Fruit fly (Drosophila melanogaster) whole organism, prepupa: ENCODE results near the gene mgl.
A peak's percentile ranks its signal among the peaks of the same experiment; 100 is the strongest.

Experiments used
- Blimp-1 ChIP-seq: fragments of 200-800 bp; sonication (Bioruptor generic); optimal IDR thresholded peaks from 3 replicates; lab custom pipeline; 2017; ENCODE audit warnings: missing biosample characterization, missing genetic modification characterization, mild to moderate bottlenecking, moderate library complexity, missing genetic modification reagents
- CG10631 ChIP-seq: fragments of 200-800 bp; sonication (Bioruptor generic); optimal IDR thresholded peaks from 2 replicates; lab custom pipeline; 2016; ENCODE audit warnings: missing biosample characterization, missing genetic modification characterization
- CG10669 ChIP-seq: fragments of 200-800 bp; sonication (Bioruptor generic); optimal IDR thresholded peaks from 3 replicates; lab custom pipeline; 2018; ENCODE audit warnings: missing biosample characterization, mild to moderate bottlenecking, missing genetic modification characterization, moderate library complexity
- CG11762 ChIP-seq: fragments of 200-800 bp; sonication (Bioruptor generic); optimal IDR thresholded peaks from 3 replicates; lab custom pipeline; 2016; ENCODE audit warnings: missing biosample characterization, missing genetic modification characterization; ENCODE audit not compliant: insufficient read depth
- CG11902 ChIP-seq: fragments of 200-800 bp; sonication (Bioruptor generic); optimal IDR thresholded peaks from 3 replicates; lab custom pipeline; 2016; ENCODE audit warnings: missing biosample characterization, missing genetic modification characterization
- CG15336 ChIP-seq: fragments of 200-800 bp; sonication (Bioruptor generic); IDR thresholded peaks from 2 replicates; pipeline ENCODE4 v1.3.6; 2022; ENCODE audit warnings: missing biosample characterization, missing genetic modification characterization
- CG1621 ChIP-seq: fragments of 200-800 bp; sonication (Bioruptor generic); optimal IDR thresholded peaks from 3 replicates; lab custom pipeline; 2018; ENCODE audit warnings: missing biosample characterization, mild to moderate bottlenecking, missing genetic modification characterization
- CG16779 ChIP-seq: fragments of 200-800 bp; sonication (Bioruptor generic); optimal IDR thresholded peaks from 3 replicates; lab custom pipeline; 2017; ENCODE audit warnings: missing biosample characterization, mild to moderate bottlenecking, missing genetic modification characterization
- CG3032 ChIP-seq: fragments of 200-800 bp; optimal IDR thresholded peaks from 2 replicates; lab custom pipeline; 2019; ENCODE audit warnings: missing biosample characterization, mild to moderate bottlenecking, missing genetic modification characterization, moderate library complexity
- CG31627 ChIP-seq: fragments of 200-800 bp; sonication (Bioruptor generic); optimal IDR thresholded peaks from 3 replicates; lab custom pipeline; 2016; ENCODE audit warnings: missing biosample characterization, missing genetic modification characterization
- CG32006 ChIP-seq: fragments of 200-800 bp; sonication (Bioruptor generic); optimal IDR thresholded peaks from 3 replicates; lab custom pipeline; 2017; ENCODE audit warnings: missing biosample characterization, mild to moderate bottlenecking, missing genetic modification characterization
- CG34406 ChIP-seq: fragments of 200-800 bp; sonication (Bioruptor generic); optimal IDR thresholded peaks from 3 replicates; lab custom pipeline; 2016; ENCODE audit warnings: missing biosample characterization, missing genetic modification characterization
- CG3919 ChIP-seq: fragments of 200-800 bp; sonication (Bioruptor generic); optimal IDR thresholded peaks from 3 replicates; lab custom pipeline; 2016; ENCODE audit warnings: missing biosample characterization, missing genetic modification characterization
- CG4318 ChIP-seq: fragments of 200-800 bp; sonication (Bioruptor generic); optimal IDR thresholded peaks from 3 replicates; lab custom pipeline; 2017; ENCODE audit warnings: missing biosample characterization, mild to moderate bottlenecking, missing genetic modification characterization
- CG6163 ChIP-seq: fragments of 200-800 bp; sonication (Bioruptor generic); IDR thresholded peaks from 3 replicates; pipeline ENCODE4 v1.3.6; 2022; ENCODE audit warnings: missing biosample characterization, missing genetic modification characterization
- CG6276 ChIP-seq: fragments of 200-800 bp; sonication (Bioruptor generic); optimal IDR thresholded peaks from 2 replicates; lab custom pipeline; 2017; ENCODE audit warnings: missing biosample characterization, mild to moderate bottlenecking, missing genetic modification characterization
- CG6792 ChIP-seq: fragments of 200-800 bp; sonication (Bioruptor generic); optimal IDR thresholded peaks from 3 replicates; lab custom pipeline; 2016; ENCODE audit warnings: missing biosample characterization, missing genetic modification characterization
- CG6808 ChIP-seq: fragments of 200-800 bp; sonication (Bioruptor generic); optimal IDR thresholded peaks from 3 replicates; lab custom pipeline; 2017; ENCODE audit warnings: missing biosample characterization, missing genetic modification characterization, mild to moderate bottlenecking, moderate library complexity, missing genetic modification reagents
- CG6854 ChIP-seq: fragments of 200-800 bp; sonication (Bioruptor generic); optimal IDR thresholded peaks from 2 replicates; lab custom pipeline; 2017; ENCODE audit warnings: missing biosample characterization, mild to moderate bottlenecking, missing genetic modification characterization
- CG7368 ChIP-seq: fragments of 200-800 bp; sonication (Bioruptor generic); optimal IDR thresholded peaks from 3 replicates; lab custom pipeline; 2016; ENCODE audit warnings: missing biosample characterization, missing genetic modification characterization
- CG8119 ChIP-seq: fragments of 200-800 bp; sonication (Bioruptor generic); IDR thresholded peaks from 3 replicates; pipeline ENCODE4 v1.3.6; 2022; ENCODE audit warnings: missing biosample characterization, missing genetic modification characterization
- CG8319 ChIP-seq: fragments of 200-800 bp; sonication (Bioruptor generic); optimal IDR thresholded peaks from 3 replicates; lab custom pipeline; 2016; ENCODE audit warnings: missing biosample characterization, missing genetic modification characterization
- CG8632 ChIP-seq: fragments of 200-800 bp; sonication (Bioruptor generic); optimal IDR thresholded peaks from 3 replicates; lab custom pipeline; 2016; ENCODE audit warnings: missing biosample characterization, missing genetic modification characterization
- CG9139 ChIP-seq: fragments of 200-800 bp; sonication (Bioruptor generic); optimal IDR thresholded peaks from 3 replicates; lab custom pipeline; 2017; ENCODE audit warnings: missing biosample characterization, mild to moderate bottlenecking, missing genetic modification characterization
- Eip78C ChIP-seq: fragments of 200-800 bp; sonication (Bioruptor generic); peaks from one replicate; lab custom pipeline; 2016; ENCODE audit warnings: missing biosample characterization, missing genetic modification characterization
- Eip93F ChIP-seq: fragments of 200-800 bp; sonication (Bioruptor generic); optimal IDR thresholded peaks from 2 replicates; lab custom pipeline; 2016; ENCODE audit warnings: missing biosample characterization, mild to moderate bottlenecking, missing genetic modification characterization
- Ets21C ChIP-seq: fragments of 200-800 bp; sonication (Bioruptor generic); optimal IDR thresholded peaks from 3 replicates; lab custom pipeline; 2016; ENCODE audit warnings: missing biosample characterization, missing genetic modification characterization
- Gug ChIP-seq: fragments of 200-800 bp; sonication (Bioruptor generic); IDR thresholded peaks from 2 replicates; pipeline ENCODE4 v1.3.6; 2022; ENCODE audit warnings: missing biosample characterization, missing genetic modification characterization
- Hr4 ChIP-seq: fragments of 200-800 bp; sonication (Bioruptor generic); optimal IDR thresholded peaks from 3 replicates; lab custom pipeline; 2016; ENCODE audit warnings: missing biosample characterization, missing genetic modification characterization
- Lpt ChIP-seq: fragments of 200-800 bp; sonication (Bioruptor generic); optimal IDR thresholded peaks from 3 replicates; lab custom pipeline; 2016; ENCODE audit warnings: missing biosample characterization, missing genetic modification characterization
- Met ChIP-seq: fragments of 200-800 bp; sonication (Bioruptor generic); optimal IDR thresholded peaks from 3 replicates; lab custom pipeline; 2016; ENCODE audit warnings: missing biosample characterization, missing genetic modification characterization
- Smox ChIP-seq: fragments of 200-800 bp; sonication (Bioruptor generic); optimal IDR thresholded peaks from 3 replicates; lab custom pipeline; 2016; ENCODE audit warnings: missing biosample characterization, missing genetic modification characterization
- Sox102F ChIP-seq: fragments of 200-800 bp; sonication (Bioruptor generic); optimal IDR thresholded peaks from 2 replicates; lab custom pipeline; 2016; ENCODE audit warnings: missing biosample characterization, mild to moderate bottlenecking, missing genetic modification characterization
- Sox14 ChIP-seq: fragments of 200-800 bp; sonication (Bioruptor generic); optimal IDR thresholded peaks from 3 replicates; lab custom pipeline; 2016; ENCODE audit warnings: missing biosample characterization, missing genetic modification characterization
- Sox15 ChIP-seq: fragments of 200-800 bp; sonication (Bioruptor generic); optimal IDR thresholded peaks from 3 replicates; lab custom pipeline; 2016; ENCODE audit warnings: missing biosample characterization, missing genetic modification characterization
- achi ChIP-seq: fragments of 200-800 bp; sonication (Bioruptor generic); optimal IDR thresholded peaks from 3 replicates; lab custom pipeline; 2016; ENCODE audit warnings: missing biosample characterization, missing genetic modification characterization
- acj6 ChIP-seq: fragments of 200-800 bp; sonication (Bioruptor generic); optimal IDR thresholded peaks from 3 replicates; lab custom pipeline; 2016; ENCODE audit warnings: missing biosample characterization, missing genetic modification characterization
- dac ChIP-seq: fragments of 200-800 bp; sonication (Bioruptor generic); optimal IDR thresholded peaks from 2 replicates; lab custom pipeline; 2017; ENCODE audit warnings: missing biosample characterization, mild to moderate bottlenecking, missing genetic modification characterization
- dsx ChIP-seq: fragments of 200-800 bp; optimal IDR thresholded peaks from 3 replicates; lab custom pipeline; 2019; ENCODE audit warnings: missing biosample characterization, mild to moderate bottlenecking, missing genetic modification characterization, moderate library complexity; ENCODE audit not compliant: poor library complexity, severe bottlenecking
- eg ChIP-seq: fragments of 200-800 bp; sonication (Bioruptor generic); IDR thresholded peaks from 3 replicates; pipeline ENCODE4 v1.3.6; 2022; ENCODE audit warnings: missing biosample characterization, missing genetic modification characterization
- esn ChIP-seq: fragments of 200-800 bp; sonication (Bioruptor generic); optimal IDR thresholded peaks from 2 replicates; lab custom pipeline; 2016; ENCODE audit warnings: missing biosample characterization, mild to moderate bottlenecking, missing genetic modification characterization, moderate library complexity
- fd59A ChIP-seq: fragments of 200-800 bp; sonication (Bioruptor generic); optimal IDR thresholded peaks from 2 replicates; lab custom pipeline; 2017; ENCODE audit warnings: missing biosample characterization, mild to moderate bottlenecking, missing genetic modification characterization, missing genetic modification reagents
- fd85E ChIP-seq: fragments of 200-800 bp; sonication (Bioruptor generic); optimal IDR thresholded peaks from 3 replicates; lab custom pipeline; 2016; ENCODE audit warnings: missing biosample characterization, missing genetic modification characterization
- fkh ChIP-seq: fragments of 200-800 bp; sonication (Bioruptor generic); optimal IDR thresholded peaks from 3 replicates; lab custom pipeline; 2017; ENCODE audit warnings: missing biosample characterization, mild to moderate bottlenecking, missing genetic modification characterization, moderate library complexity
- lz ChIP-seq: fragments of 200-800 bp; sonication (Bioruptor generic); optimal IDR thresholded peaks from 3 replicates; lab custom pipeline; 2016; ENCODE audit warnings: missing biosample characterization, missing genetic modification characterization
- net ChIP-seq: fragments of 200-800 bp; sonication (Bioruptor generic); optimal IDR thresholded peaks from 3 replicates; lab custom pipeline; 2016; ENCODE audit warnings: missing biosample characterization, missing genetic modification characterization
- pdm3 ChIP-seq: fragments of 200-800 bp; sonication (Bioruptor generic); optimal IDR thresholded peaks from 3 replicates; lab custom pipeline; 2016; ENCODE audit warnings: missing biosample characterization, missing genetic modification characterization
- salr ChIP-seq, 2 experiments: fragments of 200-800 bp; sonication (Bioruptor generic); optimal IDR thresholded peaks; 3 replicates each; lab custom pipeline; 2016 to 2018; ENCODE audit warnings: missing biosample characterization in 2 of 2, missing genetic modification characterization in 2 of 2, mild to moderate bottlenecking in 1 of 2
- spab ChIP-seq: fragments of 200-800 bp; sonication (Bioruptor generic); optimal IDR thresholded peaks from 2 replicates; lab custom pipeline; 2017; ENCODE audit warnings: missing biosample characterization, mild to moderate bottlenecking, missing genetic modification characterization, missing genetic modification reagents
- svp ChIP-seq: fragments of 200-800 bp; sonication (Bioruptor generic); peaks from one replicate; lab custom pipeline; 2016; ENCODE audit warnings: missing biosample characterization, missing genetic modification characterization
- topi ChIP-seq: fragments of 200-800 bp; sonication (Bioruptor generic); optimal IDR thresholded peaks from 3 replicates; lab custom pipeline; 2016; ENCODE audit warnings: missing biosample characterization, missing genetic modification characterization
- vri ChIP-seq: fragments of 200-800 bp; sonication (Bioruptor generic); optimal IDR thresholded peaks from 3 replicates; lab custom pipeline; 2016; ENCODE audit warnings: missing biosample characterization, mild to moderate bottlenecking, missing genetic modification characterization

mgl gene

dm6 chrX:9431400-9432021 is 68.4 kb downstream of the mgl start:
- no peak for TF ChIP-seq CG6276 (GFP tag; lab: Kevin White, UChicago)
- no peak for TF ChIP-seq Eip93F (GFP tag; lab: Kevin White, UChicago)
- no peak for TF ChIP-seq CG3919 (GFP tag; lab: Kevin White, UChicago)
- TF ChIP-seq vri, result no peak
- peak; percentile 16 for TF ChIP-seq CG32006
- peak; percentile 20 for TF ChIP-seq CG1621 (tag; lab: Kevin White, UChicago)
- TF ChIP-seq CG10631 (GFP tag; lab: Kevin White, UChicago), result peak; percentile 11
- TF ChIP-seq CG9139 (GFP tag; lab: Kevin White, UChicago), result no peak
- TF ChIP-seq pdm3, result no peak
- no peak for TF ChIP-seq CG4318 (GFP tag; lab: Kevin White, UChicago)
- no peak for TF ChIP-seq fkh (GFP tag; lab: Kevin White, UChicago)
- no peak for TF ChIP-seq dsx
- no peak for TF ChIP-seq lz (GFP tag; lab: Kevin White, UChicago)
- no peak for TF ChIP-seq CG34406
- 0 out of 3 replicates have a peak, but pooled peaks have one; percentile 20 for TF ChIP-seq CG8119
- no peak for TF ChIP-seq Met (GFP tag; lab: Kevin White, UChicago)
- no peak for TF ChIP-seq Gug (GFP tag; lab: Robert Waterston, UW)
- TF ChIP-seq acj6 (GFP tag; lab: Kevin White, UChicago), result no peak
- TF ChIP-seq Eip78C (GFP tag; lab: Kevin White, UChicago), result peak; percentile 68
- TF ChIP-seq CG31627 (GFP tag; lab: Kevin White, UChicago), result no peak
- TF ChIP-seq topi, result no peak
- TF ChIP-seq achi (GFP tag; lab: Kevin White, UChicago), result no peak
- no peak for TF ChIP-seq Sox14 (GFP tag; lab: Kevin White, UChicago)
- TF ChIP-seq Ets21C (GFP tag; lab: Kevin White, UChicago), result no peak
- TF ChIP-seq Lpt (GFP tag; lab: Kevin White, UChicago), result no peak
- TF ChIP-seq net (GFP tag; lab: Kevin White, UChicago), result no peak
- TF ChIP-seq CG8632, result no peak
- no peak for TF ChIP-seq fd85E
- TF ChIP-seq Sox15, result no peak
- no peak for TF ChIP-seq CG11902
- TF ChIP-seq CG6854 (GFP tag; lab: Kevin White, UChicago), result no peak
- no peak for TF ChIP-seq CG15336 (GFP tag; lab: Robert Waterston, UW)
- no peak for TF ChIP-seq CG6808
- peak; percentile 61; the same call in 2 of the 3 replicates for TF ChIP-seq CG6163 (GFP tag; lab: Robert Waterston, UW)
- no peak for TF ChIP-seq Smox
- no peak for TF ChIP-seq CG16779 (tag; lab: Kevin White, UChicago)
- peak; percentile 46 for TF ChIP-seq CG10669 (GFP tag; lab: Kevin White, UChicago)
- no peak for TF ChIP-seq CG3032 (tag; lab: Kevin White, UChicago)
- TF ChIP-seq fd59A (GFP tag; lab: Kevin White, UChicago), result no peak
- TF ChIP-seq esn (GFP tag; lab: Kevin White, UChicago), result no peak
- TF ChIP-seq Sox102F (GFP tag; lab: Kevin White, UChicago), result no peak
- TF ChIP-seq spab (GFP tag; lab: Kevin White, UChicago), result no peak
- no peak for TF ChIP-seq eg (GFP tag; lab: Robert Waterston, UW)
- TF ChIP-seq svp (GFP tag; lab: Kevin White, UChicago), result peak; percentile 68
- TF ChIP-seq dac (GFP tag; lab: Kevin White, UChicago), result no peak
- no peak for TF ChIP-seq CG6792 (GFP tag; lab: Kevin White, UChicago)
- TF ChIP-seq CG7368 (GFP tag; lab: Kevin White, UChicago), result no peak
- TF ChIP-seq Blimp-1 (GFP tag; lab: Kevin White, UChicago), result no peak
- TF ChIP-seq CG8319 (GFP tag; lab: Kevin White, UChicago), result no peak
- TF ChIP-seq Hr4 (GFP tag; lab: Kevin White, UChicago), result no peak
- peak in 1 of 2 experiments; percentile 21 for TF ChIP-seq salr (GFP tag; optimal IDR thresholded peaks at IDR 0.05; lab: Kevin White, UChicago)
- TF ChIP-seq CG11762, result no peak
